Fruit fly (Drosophila melanogaster) whole organism, embryonic: ENCODE data around the gene Cnep1r2.

Source experiments
- Asciz ChIP-seq: fragments of 200-800 bp; sonication (Bioruptor generic); optimal IDR thresholded peaks from 2 replicates; lab custom pipeline; 2017; ENCODE audit warnings: missing biosample characterization, mild to moderate bottlenecking, missing genetic modification characterization, missing genetic modification reagents
- Blimp-1 ChIP-seq: fragments of 200-800 bp; sonication (Bioruptor generic); optimal IDR thresholded peaks from 3 replicates; lab custom pipeline; 2018; ENCODE audit warnings: missing biosample characterization, missing genetic modification characterization, mild to moderate bottlenecking, moderate library complexity, missing genetic modification reagents
- CG11085 ChIP-seq: fragments of 200-800 bp; sonication (Bioruptor generic); IDR thresholded peaks from 2 replicates; pipeline ENCODE4 v1.3.6; 2022; ENCODE audit warnings: missing biosample characterization, missing genetic modification characterization
- CG11504 ChIP-seq: fragments of 200-800 bp; sonication (Bioruptor generic); optimal IDR thresholded peaks from 3 replicates; lab custom pipeline; 2019; ENCODE audit warnings: missing biosample characterization, mild to moderate bottlenecking, missing genetic modification characterization, moderate library complexity
- CG13424 ChIP-seq: fragments of 200-800 bp; sonication (Bioruptor generic); optimal IDR thresholded peaks from 2 replicates; lab custom pipeline; 2019; ENCODE audit warnings: missing biosample characterization, mild to moderate bottlenecking, missing genetic modification characterization, moderate library complexity
- CG15073 ChIP-seq: fragments of 200-800 bp; sonication (Bioruptor generic); optimal IDR thresholded peaks from 2 replicates; lab custom pipeline; 2016; ENCODE audit warnings: missing biosample characterization, missing genetic modification characterization
- CG16813 ChIP-seq: fragments of 200-800 bp; sonication (Bioruptor generic); IDR thresholded peaks from 3 replicates; pipeline ENCODE4 v1.3.6; 2022; ENCODE audit warnings: missing biosample characterization, missing genetic modification characterization; ENCODE audit not compliant: partially characterized antibody
- CG17186 ChIP-seq: fragments of 200-800 bp; sonication (Bioruptor generic); optimal IDR thresholded peaks from 3 replicates; lab custom pipeline; 2017; ENCODE audit warnings: missing biosample characterization, missing genetic modification reagents, missing genetic modification characterization
- CG17328 ChIP-seq: fragments of 200-800 bp; sonication (Bioruptor generic); IDR thresholded peaks from 2 replicates; pipeline ENCODE4 v1.3.6; 2022; ENCODE audit warnings: missing biosample characterization, missing genetic modification characterization
- CG17361 ChIP-seq: fragments of 200-800 bp; sonication (Bioruptor generic); IDR thresholded peaks from 3 replicates; pipeline ENCODE4 v1.3.6; 2022; ENCODE audit warnings: missing biosample characterization, missing genetic modification characterization
- CG17568 ChIP-seq: fragments of 200-800 bp; sonication (Bioruptor generic); optimal IDR thresholded peaks from 2 replicates; lab custom pipeline; 2018; ENCODE audit warnings: missing biosample characterization, mild to moderate bottlenecking, missing genetic modification characterization, moderate library complexity
- CG18599 ChIP-seq: fragments of 200-800 bp; sonication (Bioruptor generic); optimal IDR thresholded peaks from 3 replicates; lab custom pipeline; 2017; ENCODE audit warnings: missing biosample characterization, missing genetic modification characterization, mild to moderate bottlenecking, moderate library complexity, missing genetic modification reagents
- CG18619 ChIP-seq: fragments of 200-800 bp; sonication (Bioruptor generic); optimal IDR thresholded peaks from 3 replicates; lab custom pipeline; 2017; ENCODE audit warnings: missing biosample characterization, mild to moderate bottlenecking, missing genetic modification characterization
- CG3163 ChIP-seq: fragments of 200-800 bp; sonication (Bioruptor generic); optimal IDR thresholded peaks from 3 replicates; lab custom pipeline; 2016; ENCODE audit warnings: missing biosample characterization, missing genetic modification characterization
- CG4360 ChIP-seq: fragments of 200-800 bp; sonication (Bioruptor generic); IDR thresholded peaks from 2 replicates; pipeline ENCODE4 v1.3.6; 2022; ENCODE audit warnings: missing biosample characterization, missing genetic modification characterization
- CG4707 ChIP-seq: fragments of 200-800 bp; sonication (Bioruptor generic); optimal IDR thresholded peaks from 2 replicates; lab custom pipeline; 2018; ENCODE audit warnings: missing biosample characterization, mild to moderate bottlenecking, missing genetic modification characterization, moderate library complexity
- CG5180 ChIP-seq: fragments of 200-800 bp; sonication (Bioruptor generic); optimal IDR thresholded peaks from 3 replicates; lab custom pipeline; 2017; ENCODE audit warnings: missing biosample characterization, missing genetic modification characterization, mild to moderate bottlenecking, moderate library complexity, missing genetic modification reagents
- CG6765 ChIP-seq: fragments of 200-800 bp; sonication (Bioruptor generic); optimal IDR thresholded peaks from 3 replicates; lab custom pipeline; 2017; ENCODE audit warnings: missing biosample characterization, mild to moderate bottlenecking, missing genetic modification characterization
- CG7745 ChIP-seq: fragments of 200-800 bp; sonication (Bioruptor generic); optimal IDR thresholded peaks from 2 replicates; lab custom pipeline; 2018; ENCODE audit warnings: missing biosample characterization, mild to moderate bottlenecking, missing genetic modification characterization, moderate library complexity
- CG8359 ChIP-seq: fragments of 200-800 bp; sonication (Bioruptor generic); optimal IDR thresholded peaks from 2 replicates; lab custom pipeline; 2017; ENCODE audit warnings: missing biosample characterization, mild to moderate bottlenecking, missing genetic modification characterization, borderline replicate concordance
- CG8388 ChIP-seq: fragments of 200-800 bp; sonication (Bioruptor generic); optimal IDR thresholded peaks from 2 replicates; lab custom pipeline; 2019; ENCODE audit warnings: missing biosample characterization, mild to moderate bottlenecking, missing genetic modification characterization, moderate library complexity
- CG9817 ChIP-seq: fragments of 200-800 bp; sonication (Bioruptor generic); optimal IDR thresholded peaks from 2 replicates; lab custom pipeline; 2018; ENCODE audit warnings: missing biosample characterization, mild to moderate bottlenecking, missing genetic modification characterization, moderate library complexity
- CoRest ChIP-seq: fragments of 200-800 bp; sonication (Bioruptor generic); optimal IDR thresholded peaks from 3 replicates; lab custom pipeline; 2018; ENCODE audit warnings: missing biosample characterization, mild to moderate bottlenecking, missing genetic modification characterization, moderate library complexity
- D ChIP-seq, 2 experiments: fragments of 200-800 bp in 1 of 2; fragments of >200 bp in 1 of 2; sonication (Bioruptor generic) in 1 of 2; optimal IDR thresholded peaks; 2 replicates in 1 of 2; 3 replicates in 1 of 2; lab custom pipeline; 2017; ENCODE audit warnings: mild to moderate bottlenecking in 1 of 2, missing biosample characterization in 1 of 2, missing genetic modification characterization in 1 of 2, missing genetic modification reagents in 1 of 2
- Dbx ChIP-seq: fragments of 200-800 bp; sonication (Bioruptor generic); IDR thresholded peaks from 3 replicates; pipeline ENCODE4 v1.3.6; 2022; ENCODE audit warnings: missing biosample characterization, missing genetic modification characterization
- Dp ChIP-seq: fragments of 200-800 bp; sonication (Bioruptor generic); optimal IDR thresholded peaks from 2 replicates; lab custom pipeline; 2018; ENCODE audit warnings: missing biosample characterization, mild to moderate bottlenecking, missing genetic modification characterization, moderate library complexity
- Hand ChIP-seq: fragments of 200-800 bp; sonication (Bioruptor generic); optimal IDR thresholded peaks from 2 replicates; lab custom pipeline; 2017; ENCODE audit warnings: mild to moderate bottlenecking, missing biosample characterization, missing genetic modification reagents, missing genetic modification characterization
- Hmx ChIP-seq: fragments of 200-800 bp; sonication (Bioruptor generic); optimal IDR thresholded peaks from 2 replicates; lab custom pipeline; 2016; ENCODE audit warnings: missing biosample characterization, missing genetic modification characterization
- Hr3 ChIP-seq: fragments of 200-800 bp; sonication (Bioruptor generic); optimal IDR thresholded peaks from 3 replicates; lab custom pipeline; 2016; ENCODE audit warnings: missing biosample characterization, missing genetic modification characterization
- Lim3 ChIP-seq: fragments of 200-800 bp; sonication (Bioruptor generic); IDR thresholded peaks from 2 replicates; pipeline ENCODE4 v1.3.6; 2022; ENCODE audit warnings: missing biosample characterization, missing genetic modification characterization
- Lpt ChIP-seq: fragments of >200 bp; optimal IDR thresholded peaks from 2 replicates; lab custom pipeline; 2018; ENCODE audit warnings: missing biosample characterization, missing genetic modification characterization
- MBD-R2 ChIP-seq: fragments of 200-800 bp; sonication (Bioruptor generic); IDR thresholded peaks from 2 replicates; pipeline ENCODE4 v1.3.6; 2022; ENCODE audit warnings: missing biosample characterization, missing genetic modification characterization
- ac ChIP-seq: fragments of 200-800 bp; sonication (Bioruptor generic); optimal IDR thresholded peaks from 3 replicates; lab custom pipeline; 2017; ENCODE audit warnings: missing biosample characterization, mild to moderate bottlenecking, missing genetic modification characterization
- chm ChIP-seq: fragments of 200-800 bp; sonication (Bioruptor generic); IDR thresholded peaks from 2 replicates; pipeline ENCODE4 v1.3.6; 2022; ENCODE audit warnings: missing biosample characterization, missing genetic modification characterization
- dan ChIP-seq: fragments of 200-800 bp; sonication (Bioruptor generic); IDR thresholded peaks from 2 replicates; pipeline ENCODE4 v1.3.6; 2022; ENCODE audit warnings: missing biosample characterization, missing genetic modification characterization
- gem ChIP-seq: fragments of 200-800 bp; sonication (Bioruptor generic); optimal IDR thresholded peaks from 2 replicates; lab custom pipeline; 2019; ENCODE audit warnings: missing biosample characterization, mild to moderate bottlenecking, missing genetic modification characterization, moderate library complexity
- gfzf ChIP-seq: fragments of 200-800 bp; sonication (Bioruptor generic); optimal IDR thresholded peaks from 2 replicates; lab custom pipeline; 2016; ENCODE audit warnings: missing biosample characterization, mild to moderate bottlenecking, missing genetic modification characterization, moderate library complexity
- grau ChIP-seq: fragments of 200-800 bp; optimal IDR thresholded peaks from 3 replicates; lab custom pipeline; 2019; ENCODE audit warnings: missing biosample characterization, mild to moderate bottlenecking, missing genetic modification characterization, moderate library complexity
- nmo ChIP-seq: fragments of 200-800 bp; sonication (Bioruptor generic); optimal IDR thresholded peaks from 2 replicates; lab custom pipeline; 2018; ENCODE audit warnings: missing biosample characterization, mild to moderate bottlenecking, missing genetic modification characterization, moderate library complexity
- ranshi ChIP-seq: fragments of 200-800 bp; sonication (Bioruptor generic); IDR thresholded peaks from 2 replicates; pipeline ENCODE4 v1.3.6; 2022; ENCODE audit warnings: missing biosample characterization, missing genetic modification characterization
- row ChIP-seq: fragments of 200-800 bp; sonication (Bioruptor generic); IDR thresholded peaks from 3 replicates; pipeline ENCODE4 v1.3.6; 2022; ENCODE audit warnings: missing biosample characterization, missing genetic modification characterization
- sna ChIP-seq: fragments of 200-800 bp; sonication (Bioruptor generic); IDR thresholded peaks from 2 replicates; pipeline ENCODE4 v1.3.6; 2022; ENCODE audit warnings: missing biosample characterization, missing genetic modification characterization; ENCODE audit not compliant: partially characterized antibody
- sug ChIP-seq: fragments of 200-800 bp; optimal IDR thresholded peaks from 2 replicates; lab custom pipeline; 2019; ENCODE audit warnings: missing biosample characterization, mild to moderate bottlenecking, missing genetic modification characterization, moderate library complexity
- ttk ChIP-seq: fragments of 200-800 bp; sonication (Bioruptor generic); IDR thresholded peaks from 2 replicates; pipeline ENCODE4 v2.1.2; 2022; ENCODE audit warnings: missing biosample characterization, missing genetic modification characterization
- usp ChIP-seq: fragments of >200 bp; optimal IDR thresholded peaks from 2 replicates; lab custom pipeline; 2017; ENCODE audit warnings: missing biosample characterization, missing genetic modification characterization
- z ChIP-seq: fragments of 200-800 bp; sonication (Bioruptor generic); IDR thresholded peaks from 3 replicates; pipeline ENCODE4 v1.3.6; 2022; ENCODE audit warnings: missing biosample characterization, missing genetic modification characterization
- zf30C ChIP-seq: fragments of 200-800 bp; sonication (Bioruptor generic); optimal IDR thresholded peaks from 3 replicates; lab custom pipeline; 2018; ENCODE audit warnings: missing biosample characterization, mild to moderate bottlenecking, missing genetic modification characterization

Gene Cnep1r2

DNA sequence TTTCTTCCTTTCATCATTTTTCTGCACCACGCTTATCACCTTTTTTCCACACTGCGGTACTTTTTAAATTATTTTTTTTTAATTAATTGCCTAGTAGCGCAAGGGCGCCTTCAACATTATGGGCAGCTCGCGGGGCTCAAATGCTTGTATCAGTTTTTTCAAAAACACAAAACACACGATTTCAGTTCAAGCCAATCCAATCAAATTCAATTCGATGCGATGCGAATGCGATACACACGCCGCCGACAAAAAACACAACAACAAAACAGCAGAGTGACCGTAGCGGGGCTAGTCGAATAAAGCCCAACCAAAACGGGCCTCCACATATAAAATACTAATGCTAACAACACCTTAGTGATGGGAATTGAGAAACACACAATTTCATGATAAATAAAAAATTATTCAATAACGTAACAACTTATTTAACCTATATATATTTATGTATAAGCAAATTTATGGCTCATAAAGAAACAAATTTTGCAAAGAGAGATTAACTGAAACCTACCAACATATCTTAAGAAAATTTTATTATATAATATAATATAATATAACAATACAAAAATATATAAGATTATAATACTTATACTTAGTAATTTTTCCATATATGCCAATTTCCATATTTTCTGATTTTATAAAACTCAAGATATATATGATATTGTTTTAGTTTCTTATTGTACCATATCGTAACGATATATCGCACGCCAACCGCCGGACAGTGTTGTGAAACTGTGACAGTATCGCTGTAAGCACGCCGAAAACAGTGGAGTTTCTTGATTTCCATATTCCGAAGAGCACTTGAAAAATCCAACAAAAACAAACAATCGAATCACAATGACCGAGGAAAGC lies 23.0 kb downstream of the Cnep1r2 start, which contains the start of the genes CG32066 and CG8003 (continued):
- TF ChIP-seq CG8359 (GFP tag; lab: Kevin White, UChicago) (no peak), nmo (GFP tag; lab: Kevin White, UChicago) (peak; percentile 9), row (GFP tag; lab: Robert Waterston, UW) (peak; percentile 82), ac (GFP tag; lab: Kevin White, UChicago) (peak; percentile 17), CG17361 (peak; percentile 66), dan (GFP tag; lab: Robert Waterston, UW) (no peak), CoRest (tag; lab: Kevin White, UChicago) (peak; percentile 72), CG18599 (GFP tag; lab: Kevin White, UChicago) (peak; percentile 30), Dp (GFP tag; lab: Kevin White, UChicago) (peak; percentile 6), CG5180 (GFP tag; lab: Kevin White, UChicago) (peak; percentile 43), Lpt (GFP tag; lab: Kevin White, UChicago) (no peak), CG3163 (no peak), zf30C (GFP tag; lab: Kevin White, UChicago) (peak; percentile 12), gfzf (peak; percentile 72), CG13424 (peak; percentile 50), chm (GFP tag; lab: Robert Waterston, UW) (peak; percentile 87), Hr3 (GFP tag; lab: Kevin White, UChicago) (peak; percentile 40), sug (peak; percentile 41), Blimp-1 (GFP tag; lab: Kevin White, UChicago) (no peak), CG18619 (peak; percentile 5), CG11504 (tag; lab: Kevin White, UChicago) (peak; percentile 50), CG9817 (tag; lab: Kevin White, UChicago) (peak; percentile 2), grau (tag; lab: Kevin White, UChicago) (peak; percentile 60), CG8388 (peak; percentile 13), MBD-R2 (GFP tag; lab: Robert Waterston, UW) (peak; percentile 61), CG17328 (GFP tag; lab: Robert Waterston, UW) (0 out of 2 replicates have a peak, but pooled peaks have one; percentile 17), CG6765 (GFP tag; lab: Kevin White, UChicago) (peak; percentile 50), CG4360 (GFP tag; lab: Robert Waterston, UW) (peak; percentile 96), ranshi (GFP tag; lab: Robert Waterston, UW) (peak; percentile 38; the same call in 1 of the 2 replicates), z (GFP tag; lab: Robert Waterston, UW) (no peak), usp (GFP tag; lab: Kevin White, UChicago) (no peak), sna (GFP tag; lab: Robert Waterston, UW) (peak; percentile 85), CG11085 (GFP tag; lab: Robert Waterston, UW) (0 out of 2 replicates have a peak, but pooled peaks have one; percentile 41), ttk (GFP tag; lab: Robert Waterston, UW) (no peak), CG16813 (GFP tag; lab: Robert Waterston, UW) (peak; percentile 94), CG7745 (tag; lab: Kevin White, UChicago) (no peak), Asciz (GFP tag; lab: Kevin White, UChicago) (peak; percentile 9), CG17568 (GFP tag; lab: Kevin White, UChicago) (peak; percentile 61), gem (tag; lab: Kevin White, UChicago) (peak; percentile 72), Lim3 (GFP tag; lab: Robert Waterston, UW) (no peak), CG17186 (GFP tag; lab: Kevin White, UChicago) (no peak), D (optimal IDR thresholded peaks at IDR 0.05; lab: Kevin White, UChicago) (no peak), D (GFP tag; optimal IDR thresholded peaks at IDR 0.05; lab: Kevin White, UChicago) (no peak), Hmx (GFP tag; lab: Kevin White, UChicago) (no peak), CG4707 (GFP tag; lab: Kevin White, UChicago) (peak; percentile 53), Hand (GFP tag; lab: Kevin White, UChicago) (peak; percentile 2), CG15073 (GFP tag; lab: Kevin White, UChicago) (no peak), Dbx (GFP tag; lab: Robert Waterston, UW) (peak; percentile 50; the same call in 2 of the 3 replicates)
